Worm (Caenorhabditis elegans) whole organism, early embryonic: Measurements from ENCODE around the gene C04G2.5.

Source experiments
- B0310.2 ChIP-seq: sonication (generic microtip); optimal IDR thresholded peaks from 2 replicates; lab custom pipeline; 2016; ENCODE audit warnings: mild to moderate bottlenecking, missing genetic modification characterization, missing compliant biosample characterization
- F13C5.2 ChIP-seq: sonication (generic microtip); optimal IDR thresholded peaks from 2 replicates; lab custom pipeline; 2017; ENCODE audit warnings: mild to moderate bottlenecking, missing genetic modification characterization, inconsistent platforms, missing compliant biosample characterization
- aly-1 ChIP-seq: sonication (generic microtip); optimal IDR thresholded peaks from 2 replicates; lab custom pipeline; 2016; ENCODE audit warnings: missing genetic modification characterization, missing compliant biosample characterization
- ama-1 ChIP-seq: fragments of 150-350 bp; optimal IDR thresholded peaks from 2 replicates; lab custom pipeline; 2014
- ceh-13 ChIP-seq: fragments of 200-800 bp; sonication (Bioruptor generic); optimal IDR thresholded peaks from 2 replicates; lab custom pipeline; 2018; ENCODE audit warnings: mild to moderate bottlenecking, missing genetic modification characterization, missing compliant biosample characterization
- ceh-36 ChIP-seq: sonication (generic microtip); optimal IDR thresholded peaks from 2 replicates; lab custom pipeline; 2016; ENCODE audit warnings: missing genetic modification characterization, inconsistent platforms, missing compliant biosample characterization
- ets-7 ChIP-seq: sonication (generic microtip); optimal IDR thresholded peaks from 2 replicates; lab custom pipeline; 2016; ENCODE audit warnings: missing genotype, missing genetic modification characterization, missing compliant biosample characterization
- flt-1 ChIP-seq: fragments of 200-800 bp; sonication (Bioruptor generic); IDR thresholded peaks from 2 replicates; pipeline ENCODE4 v1.3.6; 2022; ENCODE audit warnings: missing genetic modification characterization, missing compliant biosample characterization
- hmbx-1 ChIP-seq: sonication (generic microtip); optimal IDR thresholded peaks from 2 replicates; lab custom pipeline; 2016; ENCODE audit warnings: mild to moderate bottlenecking, missing genetic modification characterization, missing compliant biosample characterization
- hmg-4 ChIP-seq: fragments of 200-800 bp; sonication (Bioruptor generic); optimal IDR thresholded peaks from 2 replicates; lab custom pipeline; 2018; ENCODE audit warnings: mild to moderate bottlenecking, missing genetic modification characterization, missing compliant biosample characterization
- hnd-1 ChIP-seq: sonication (generic microtip); optimal IDR thresholded peaks from 2 replicates; lab custom pipeline; 2016; ENCODE audit warnings: missing genetic modification characterization, missing compliant biosample characterization
- pes-1 ChIP-seq: fragments of 200-800 bp; sonication (Bioruptor generic); IDR thresholded peaks from 2 replicates; pipeline ENCODE4 v1.3.6; 2022; ENCODE audit warnings: missing genetic modification reagents, missing genetic modification characterization, missing compliant biosample characterization
- scrt-1 ChIP-seq: fragments of 200-800 bp; sonication (Bioruptor generic); IDR thresholded peaks from 2 replicates; pipeline ENCODE4 v1.3.6; 2022; ENCODE audit warnings: missing genetic modification characterization, missing compliant biosample characterization
- sea-1 ChIP-seq: fragments of 200-800 bp; sonication (Bioruptor generic); conservative IDR thresholded peaks from 2 replicates; pipeline ENCODE4 v1.3.6; 2022; ENCODE audit warnings: missing genetic modification characterization, missing compliant biosample characterization
- tbx-11 ChIP-seq: fragments of 200-800 bp; sonication (Bioruptor generic); IDR thresholded peaks from 2 replicates; pipeline ENCODE4 v1.3.6; 2022; ENCODE audit warnings: missing genetic modification characterization, missing compliant biosample characterization
- tbx-37 ChIP-seq: fragments of 200-800 bp; sonication (Bioruptor generic); conservative IDR thresholded peaks from 2 replicates; pipeline ENCODE4 v1.3.6; 2022; ENCODE audit warnings: missing genetic modification reagents, missing genetic modification characterization, missing compliant biosample characterization
- tra-4 ChIP-seq: sonication (generic microtip); optimal IDR thresholded peaks from 2 replicates; lab custom pipeline; 2017; ENCODE audit warnings: missing genetic modification characterization, missing compliant biosample characterization

The C04G2.5 gene

ce11 chrIV:10115142-10115541 lies 20.1 kb upstream of the C04G2.5 start, which contains the start of gene C04G2.10:
C04G2.10 (plus strand) TSS chrIV:10115442.
- TF ChIP-seq flt-1 (no peak), ets-7 (tag; lab: Kevin White, UChicago) (no peak), aly-1 (tag; lab: Kevin White, UChicago) (no peak), F13C5.2 (tag; lab: Kevin White, UChicago) (no peak), tbx-37 (GFP tag; lab: Robert Waterston, UW) (no peak), hnd-1 (tag; lab: Kevin White, UChicago) (no peak), ceh-36 (tag; lab: Kevin White, UChicago) (no peak), sea-1 (GFP tag; lab: Robert Waterston, UW) (no peak), scrt-1 (GFP tag; lab: Robert Waterston, UW) (no peak), hmbx-1 (tag; lab: Kevin White, UChicago) (no peak), ama-1 (no peak), tra-4 (tag; lab: Kevin White, UChicago) (no peak), tbx-11 (GFP tag; lab: Robert Waterston, UW) (no peak), hmg-4 (no peak), ceh-13 (GFP tag; lab: Kevin White, UChicago) (no peak), pes-1 (GFP tag; lab: Robert Waterston, UW) (no peak), B0310.2 (no peak)

- TF ChIP-seq scrt-1 (GFP tag; lab: Robert Waterston, UW) (no peak), aly-1 (tag; lab: Kevin White, UChicago) (no peak), tra-4 (tag; lab: Kevin White, UChicago) (no peak), ama-1 (no peak), ceh-13 (GFP tag; lab: Kevin White, UChicago) (no peak), hmg-4 (no peak), ets-7 (tag; lab: Kevin White, UChicago) (no peak), hnd-1 (tag; lab: Kevin White, UChicago) (no peak), tbx-37 (GFP tag; lab: Robert Waterston, UW) (no peak)
Observed at ce11 chrIV:10112570-10112969, 17.5 kb upstream of the C04G2.5 start, which contains the start of gene nsph-3.2. nsph-3.2 (plus strand) TSS chrIV:10112870.

ce11 chrIV:10111441-10111840 lies 16.4 kb upstream of the C04G2.5 start, which contains the start of gene spch-1:
spch-1 (minus strand) TSS chrIV:10111541.
- TF ChIP-seq flt-1 = no peak
- TF ChIP-seq scrt-1 (GFP tag; lab: Robert Waterston, UW) = no peak
- no peak for TF ChIP-seq hmg-4
- no peak for TF ChIP-seq pes-1 (GFP tag; lab: Robert Waterston, UW)
- TF ChIP-seq hnd-1 (tag; lab: Kevin White, UChicago) = no peak
- TF ChIP-seq B0310.2 = no peak
- no peak for TF ChIP-seq tra-4 (tag; lab: Kevin White, UChicago)
- TF ChIP-seq tbx-11 (GFP tag; lab: Robert Waterston, UW) = no peak
- TF ChIP-seq ets-7 (tag; lab: Kevin White, UChicago) = no peak
- no peak for TF ChIP-seq sea-1 (GFP tag; lab: Robert Waterston, UW)
- no peak for TF ChIP-seq ama-1
- TF ChIP-seq aly-1 (tag; lab: Kevin White, UChicago) = no peak
- TF ChIP-seq ceh-13 (GFP tag; lab: Kevin White, UChicago) = no peak
- no peak for TF ChIP-seq tbx-37 (GFP tag; lab: Robert Waterston, UW)
- TF ChIP-seq ceh-36 (tag; lab: Kevin White, UChicago) = no peak

ce11 chrIV:10110870-10111269 lies 15.8 kb upstream of the C04G2.5 start:
- TF ChIP-seq aly-1 (tag; lab: Kevin White, UChicago) (no peak), hnd-1 (tag; lab: Kevin White, UChicago) (no peak), hmbx-1 (tag; lab: Kevin White, UChicago) (no peak), flt-1 (no peak), hmg-4 (no peak), F13C5.2 (tag; lab: Kevin White, UChicago) (no peak), scrt-1 (GFP tag; lab: Robert Waterston, UW) (no peak), ceh-13 (GFP tag; lab: Kevin White, UChicago) (no peak), B0310.2 (no peak), tbx-37 (GFP tag; lab: Robert Waterston, UW) (no peak), ets-7 (tag; lab: Kevin White, UChicago) (no peak), tra-4 (tag; lab: Kevin White, UChicago) (no peak), sea-1 (GFP tag; lab: Robert Waterston, UW) (no peak)

- TF ChIP-seq scrt-1 (GFP tag; lab: Robert Waterston, UW) (no peak), hmg-4 (no peak), aly-1 (tag; lab: Kevin White, UChicago) (no peak), pes-1 (GFP tag; lab: Robert Waterston, UW) (no peak), hnd-1 (tag; lab: Kevin White, UChicago) (no peak), tra-4 (tag; lab: Kevin White, UChicago) (no peak), sea-1 (GFP tag; lab: Robert Waterston, UW) (no peak), ceh-36 (tag; lab: Kevin White, UChicago) (no peak), ceh-13 (GFP tag; lab: Kevin White, UChicago) (no peak), flt-1 (no peak)
Observed at ce11 chrIV:10110417-10110816, 15.3 kb upstream of the C04G2.5 start, which contains the start of gene egl-38. egl-38 (minus strand) TSS chrIV:10110517.

ce11 chrIV:10096881-10097280 lies 1.8 kb upstream of the C04G2.5 start, which contains the start of gene dis-3:
dis-3 (plus strand) TSS chrIV:10097202.
- TF ChIP-seq flt-1 = no peak
- no peak for TF ChIP-seq ceh-13 (GFP tag; lab: Kevin White, UChicago)
- TF ChIP-seq sea-1 (GFP tag; lab: Robert Waterston, UW) = no peak
- no peak for TF ChIP-seq B0310.2
- TF ChIP-seq ama-1 = no peak
- TF ChIP-seq ceh-36 (tag; lab: Kevin White, UChicago) = no peak
- no peak for TF ChIP-seq tbx-37 (GFP tag; lab: Robert Waterston, UW)
- no peak for TF ChIP-seq tbx-11 (GFP tag; lab: Robert Waterston, UW)
- TF ChIP-seq hnd-1 (tag; lab: Kevin White, UChicago) = no peak
- no peak for TF ChIP-seq hmg-4
- TF ChIP-seq tra-4 (tag; lab: Kevin White, UChicago) = no peak
- no peak for TF ChIP-seq scrt-1 (GFP tag; lab: Robert Waterston, UW)
- TF ChIP-seq aly-1 (tag; lab: Kevin White, UChicago) = no peak
- TF ChIP-seq pes-1 (GFP tag; lab: Robert Waterston, UW) = no peak
- TF ChIP-seq ets-7 (tag; lab: Kevin White, UChicago) = no peak
- no peak for TF ChIP-seq F13C5.2 (tag; lab: Kevin White, UChicago)
- TF ChIP-seq hmbx-1 (tag; lab: Kevin White, UChicago) = no peak
